Worm (Caenorhabditis elegans): ENCODE data around the gene Y54F10AR.1.
"Not testable (repeated sequence)": the region's sequence is repeated elsewhere in the genome, so short reads cannot be mapped to it uniquely, and the experiment has no call there.

Gene Y54F10AR.1

DNA sequence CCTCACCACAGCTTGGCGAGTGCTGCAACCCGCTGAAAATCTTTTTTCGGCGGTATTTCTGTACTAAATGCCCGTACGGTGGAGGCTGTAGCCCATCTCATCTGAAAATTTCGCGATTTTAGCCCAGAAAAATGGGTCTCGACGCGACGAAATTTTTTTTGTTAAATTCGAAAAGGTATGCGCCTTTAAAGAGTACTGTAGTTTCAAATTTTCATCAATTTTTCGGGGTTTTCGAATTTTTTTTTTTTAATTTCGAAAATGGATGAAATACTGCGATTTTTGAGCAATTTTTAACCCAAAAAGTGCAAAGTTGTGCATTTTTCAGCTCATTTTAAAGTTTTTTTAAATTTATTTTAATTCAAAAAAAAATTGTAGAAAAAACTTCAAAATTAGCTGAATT, 4.0 kb downstream of the Y54F10AR.1 start, which contains the start of gene Y54F10AR.2:
TSS of gene Y54F10AR.2 (minus strand) at position 101 of the 400 bp plus-strand sequence.
- no peak for TF ChIP-seq unc-62 (GFP tag; optimal IDR thresholded peaks at IDR 0.05)

DNA sequence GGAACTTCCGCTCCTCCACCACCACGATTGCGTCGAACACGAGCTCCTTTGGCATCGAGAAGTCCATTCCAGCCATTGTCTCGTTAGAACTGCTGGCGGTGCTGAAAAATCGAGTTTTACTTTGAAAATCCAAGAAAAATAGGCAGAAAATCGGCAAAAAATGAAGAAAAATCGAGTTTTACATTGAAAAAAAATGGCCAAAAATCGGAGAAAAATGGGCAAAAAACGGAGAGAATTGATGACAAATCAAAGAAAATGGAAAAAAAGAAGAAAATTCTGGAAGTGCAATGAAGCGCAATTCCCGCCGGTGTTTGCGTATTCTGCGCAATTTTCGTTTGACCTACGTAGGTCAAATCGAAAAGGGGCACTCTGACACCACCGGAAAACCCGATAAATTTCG, 11.6 kb downstream of the Y54F10AR.1 start, which contains the start of gene Y54F10AM.11:
TSS of gene Y54F10AM.11 (minus strand) at position 101 of the 400 bp plus-strand sequence.
- not testable (repeated sequence) for TF ChIP-seq unc-62 (GFP tag; optimal IDR thresholded peaks at IDR 0.05)

- no peak for TF ChIP-seq unc-62 (GFP tag; optimal IDR thresholded peaks at IDR 0.05)
Measured at ce11 chrIII:2563033-2563656, 12.3 kb downstream of the Y54F10AR.1 start.

ce11 chrIII:2561410-2561809, 14.1 kb downstream of the Y54F10AR.1 start, which contains the start of gene nhr-239:
Gene nhr-239, plus strand, starts transcription at chrIII:2561710.
- TF ChIP-seq unc-62 (GFP tag; optimal IDR thresholded peaks at IDR 0.05), result no peak

- TF ChIP-seq unc-62 (GFP tag; optimal IDR thresholded peaks at IDR 0.05), result no peak
Measured at ce11 chrIII:2560763-2561162, 14.7 kb downstream of the Y54F10AR.1 start.

DNA sequence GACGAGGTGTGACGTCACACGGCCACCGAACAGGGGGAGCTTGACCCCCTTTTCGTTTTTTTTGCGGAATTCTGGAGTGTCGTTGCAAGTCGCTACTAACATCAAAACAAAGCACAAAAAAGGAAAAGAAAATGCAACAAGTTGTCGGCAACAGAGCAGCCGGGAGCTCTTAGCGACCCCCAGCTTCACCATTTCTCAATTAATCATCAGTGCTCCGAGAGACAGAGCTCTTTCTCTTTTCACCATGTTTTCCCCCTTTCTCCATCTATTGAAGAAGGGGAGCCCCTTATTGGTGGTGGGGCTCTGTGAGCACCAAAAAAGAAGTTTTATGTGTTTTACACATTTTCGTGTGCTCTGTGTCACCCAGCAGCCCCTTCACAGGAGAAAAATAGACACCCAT, 21.9 kb downstream of the Y54F10AR.1 start:
- no peak for TF ChIP-seq unc-62 (GFP tag; optimal IDR thresholded peaks at IDR 0.05)

ce11 chrIII:2552382-2552781, 23.1 kb downstream of the Y54F10AR.1 start:
- TF ChIP-seq unc-62 (GFP tag; optimal IDR thresholded peaks at IDR 0.05), result no peak

DNA sequence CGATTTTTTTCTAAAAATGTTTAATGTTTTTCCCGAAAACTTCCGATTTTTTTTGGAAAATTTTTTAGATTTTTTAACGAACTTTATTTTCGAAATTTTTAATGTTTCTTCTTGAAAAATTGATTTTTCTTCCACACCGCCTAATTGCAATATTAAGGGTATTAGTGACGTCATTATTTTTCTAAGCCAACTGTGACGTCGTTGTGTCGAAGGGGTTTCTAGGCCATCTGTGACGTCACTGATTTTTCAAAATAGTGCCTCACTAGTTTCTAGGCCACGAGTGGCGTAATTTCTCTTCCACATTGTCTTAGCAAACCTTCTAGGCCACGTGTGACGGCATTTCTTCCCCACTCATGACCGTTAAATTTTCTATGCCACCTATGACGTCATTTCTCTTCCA, 23.5 kb downstream of the Y54F10AR.1 start:
- no peak for TF ChIP-seq unc-62 (GFP tag; optimal IDR thresholded peaks at IDR 0.05)

- TF ChIP-seq unc-62 (GFP tag; optimal IDR thresholded peaks at IDR 0.05), result no peak
Measured at ce11 chrIII:2549620-2550019, 25.9 kb downstream of the Y54F10AR.1 start, which contains the start of gene feh-1. Gene feh-1, plus strand, starts transcription at chrIII:2549920.

DNA sequence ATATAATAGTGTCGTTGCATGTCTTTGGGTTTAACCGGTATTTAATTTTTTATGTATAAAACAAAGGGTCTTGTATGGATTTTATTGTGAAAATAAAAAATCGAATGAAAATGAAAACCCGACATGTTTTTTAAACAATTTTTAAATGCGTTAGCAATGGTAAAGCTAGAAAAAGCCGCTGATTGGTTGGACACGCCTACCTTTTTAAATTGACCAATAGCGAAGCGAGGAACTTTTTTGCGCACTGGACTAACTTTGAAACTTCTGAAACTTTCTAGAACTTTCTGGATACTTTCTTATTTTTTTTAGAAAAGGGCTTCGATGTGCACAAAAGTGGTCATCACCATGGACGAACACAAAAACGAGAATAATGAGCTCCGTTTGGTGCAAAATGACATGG, 29.2 kb downstream of the Y54F10AR.1 start:
- no peak for TF ChIP-seq unc-62 (GFP tag; optimal IDR thresholded peaks at IDR 0.05)

DNA sequence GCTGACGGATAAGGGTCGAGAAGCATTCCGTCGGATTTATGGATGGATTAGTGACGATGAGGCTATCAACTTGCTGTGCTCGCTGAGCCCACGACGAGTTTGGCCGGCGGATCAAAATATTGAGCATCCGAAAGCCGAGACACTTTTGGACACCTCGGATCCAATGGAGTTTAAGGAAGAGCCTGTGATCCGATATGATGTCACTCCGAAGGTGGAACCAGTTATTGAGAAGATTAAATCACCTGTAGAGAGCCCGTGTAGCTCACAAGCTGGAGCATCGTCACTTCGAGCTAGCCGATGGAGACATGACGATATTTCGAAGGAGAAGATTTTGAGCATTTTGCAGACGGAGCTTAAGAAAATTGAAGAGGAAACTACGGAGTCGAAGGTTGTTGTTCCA, 35.0 kb downstream of the Y54F10AR.1 start:
- no peak for TF ChIP-seq unc-62 (GFP tag; optimal IDR thresholded peaks at IDR 0.05)

ce11 chrIII:2535122-2535521, 40.4 kb downstream of the Y54F10AR.1 start:
- TF ChIP-seq unc-62 (GFP tag; optimal IDR thresholded peaks at IDR 0.05), result no peak

DNA sequence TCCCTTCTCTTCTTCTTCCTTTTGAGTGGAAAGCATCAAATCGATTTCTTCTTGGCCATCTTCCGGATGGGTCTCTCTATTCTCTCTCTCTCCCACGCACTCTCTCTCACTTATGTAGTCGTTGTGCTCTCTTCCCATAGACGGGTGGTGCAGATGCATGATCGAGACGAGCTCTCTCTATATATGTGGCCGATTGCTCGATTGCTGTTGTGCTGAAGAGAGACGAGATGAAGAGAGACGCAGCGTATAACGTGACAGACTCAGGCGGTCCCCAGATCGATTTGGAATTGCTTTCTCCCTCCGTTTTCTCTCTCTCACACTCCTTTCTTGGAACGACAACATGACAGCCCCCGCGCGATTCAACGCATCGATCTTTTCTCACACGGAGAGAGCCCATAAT, 42.8 kb downstream of the Y54F10AR.1 start:
- TF ChIP-seq unc-62 (GFP tag; optimal IDR thresholded peaks at IDR 0.05), result no peak

DNA sequence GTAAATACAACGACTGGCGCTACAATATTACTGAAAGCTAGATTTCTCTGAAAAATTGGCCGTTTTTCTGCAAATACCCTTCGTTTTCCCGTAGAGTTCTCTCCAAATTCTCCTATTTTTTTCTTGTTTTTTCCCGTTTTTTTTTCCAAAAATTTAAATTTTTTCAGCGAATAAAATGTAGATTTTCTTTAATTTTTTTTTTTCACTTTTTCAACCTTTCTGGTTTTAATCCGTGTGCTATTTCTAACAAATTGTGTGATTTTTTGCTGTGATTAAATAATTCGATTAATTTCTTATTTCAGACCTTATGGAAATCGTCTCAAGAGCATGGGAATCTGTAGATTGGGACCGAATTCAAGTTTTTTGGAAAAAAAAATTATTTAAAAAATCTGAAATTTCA, 45.2 kb downstream of the Y54F10AR.1 start, which contains the start of gene cone-1:
TSS of gene cone-1 (plus strand) at position 301 of the 400 bp plus-strand sequence.
- no peak for TF ChIP-seq unc-62 (GFP tag; optimal IDR thresholded peaks at IDR 0.05)

ce11 chrIII:2528621-2529113, 46.8 kb downstream of the Y54F10AR.1 start, which contains the start of the genes Y54F10AM.15, rbc-2 and ndua-8:
Gene Y54F10AM.15, minus strand, starts transcription at chrIII:2528679.
Gene rbc-2, minus strand, starts transcription at chrIII:2528689.
Gene ndua-8, plus strand, starts transcription at chrIII:2529063.
- TF ChIP-seq unc-62 (GFP tag; optimal IDR thresholded peaks at IDR 0.05), result no peak
